Worm (Caenorhabditis elegans): ENCODE results near the gene K10C2.7.

Gene K10C2.7

ce11 chrX:6468499-6468898 is 25.2 kb upstream of the K10C2.7 start, which contains the start of gene C15B12.9:
Gene C15B12.9 (plus strand): TSS chrX:6468799.
- TF ChIP-seq egrh-3 (GFP tag; IDR thresholded peaks at IDR 0.05) (no peak), snpc-1.1 (tag; optimal IDR thresholded peaks at IDR 0.05; ENCODE audit: insufficient read depth) (no peak), F57C9.4 (tag; optimal IDR thresholded peaks at IDR 0.05) (no peak), dpff-1 (tag; optimal IDR thresholded peaks at IDR 0.05) (no peak), akir-1 (GFP tag; optimal IDR thresholded peaks at IDR 0.05) (no peak)

DNA sequence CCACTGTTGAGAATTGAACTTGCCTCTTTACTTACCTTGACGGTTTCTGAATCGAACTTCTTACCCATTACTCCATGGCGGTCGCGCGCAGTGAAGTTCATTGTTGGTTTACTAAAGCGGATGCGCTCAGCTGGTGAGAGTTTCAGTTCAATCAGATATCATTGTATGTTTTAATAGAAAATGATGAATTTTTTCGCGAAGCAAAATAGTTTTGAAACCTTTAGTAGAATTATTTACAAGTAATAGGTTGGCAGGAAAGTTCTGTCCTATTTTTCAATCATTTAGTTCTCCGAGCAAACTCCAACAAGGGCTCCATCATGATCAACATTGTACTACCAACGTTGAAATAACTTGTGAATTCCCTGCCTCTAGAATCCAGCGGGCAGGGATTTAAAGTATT is 24.2 kb upstream of the K10C2.7 start, which contains the start of gene C15B12.3:
C15B12.3 (minus strand) TSS at position 101 of the 400 bp plus-strand sequence.
- TF ChIP-seq B0261.1 (tag; optimal IDR thresholded peaks at IDR 0.05) (peak; percentile 6), sptf-2 (GFP tag; optimal IDR thresholded peaks at IDR 0.05) (no peak), rpc-1 (optimal IDR thresholded peaks at IDR 0.05) (no peak), rpc-1 (tag; optimal IDR thresholded peaks at IDR 0.05) (peak; percentile 57), tbp1 (GFP tag; optimal IDR thresholded peaks at IDR 0.05) (peak; percentile 38), C17E4.6 (GFP tag; IDR thresholded peaks at IDR 0.05) (no peak)

- TF ChIP-seq ztf-28 (GFP tag; IDR thresholded peaks at IDR 0.05) (no peak), ztf-6 (GFP tag; IDR thresholded peaks at IDR 0.05) (no peak), B0336.3 (GFP tag; IDR thresholded peaks at IDR 0.05) (no peak), nhr-80 (tag; optimal IDR thresholded peaks at IDR 0.05) (peak; percentile 78)
These were observed 19.8 kb upstream of the K10C2.7 start, which contains the start of gene C15B12.2 for ce11 chrX:6462995-6463462. Gene C15B12.2 (plus strand): TSS chrX:6463412.

DNA sequence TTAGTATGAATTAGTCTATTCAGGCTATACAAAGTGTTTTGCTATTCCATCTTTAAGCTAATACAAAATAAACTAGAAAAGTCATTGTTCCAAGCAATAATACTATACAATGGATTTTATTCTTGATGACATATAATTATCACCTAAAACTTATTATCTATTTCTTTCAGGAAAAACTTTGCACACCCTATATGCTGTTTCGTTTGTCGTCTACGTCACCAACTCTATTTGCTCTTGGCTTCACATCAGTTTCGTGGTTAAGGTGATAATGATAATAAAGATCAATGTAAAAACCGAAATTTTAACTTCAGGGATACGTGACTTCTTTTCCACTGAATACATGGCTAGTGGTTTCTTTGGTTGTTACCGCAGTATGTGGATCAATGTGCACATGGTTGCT is 19.2 kb upstream of the K10C2.7 start:
- TF ChIP-seq F33H1.4 (GFP tag; IDR thresholded peaks at IDR 0.05) (no peak), hrde-1 (tag; optimal IDR thresholded peaks at IDR 0.05; ENCODE audit: borderline replicate concordance) (no peak), sdz-38 (tag; optimal IDR thresholded peaks at IDR 0.05) (no peak), ztf-3 (GFP tag; optimal IDR thresholded peaks at IDR 0.05) (no peak), lag-1 (GFP tag; IDR thresholded peaks at IDR 0.05) (no peak), lsl-1 (GFP tag; optimal IDR thresholded peaks at IDR 0.05) (no peak), mel-28 (tag; optimal IDR thresholded peaks at IDR 0.05; ENCODE audit: borderline replicate concordance) (no peak), T07F8.4 (tag; optimal IDR thresholded peaks at IDR 0.05) (no peak), Y95B8A.8 (GFP tag; IDR thresholded peaks at IDR 0.05) (no peak), hlh-26 (GFP tag; conservative IDR thresholded peaks at IDR 0.05) (no peak), dpl-1 (GFP tag; optimal IDR thresholded peaks at IDR 0.05) (no peak), D2030.7 (GFP tag; IDR thresholded peaks at IDR 0.05) (no peak), T26A5.8 (tag; optimal IDR thresholded peaks at IDR 0.05) (no peak), madf-10 (tag; optimal IDR thresholded peaks at IDR 0.05) (no peak), lin-40 (tag; optimal IDR thresholded peaks at IDR 0.05) (no peak), cebp-1 (GFP tag; IDR thresholded peaks at IDR 0.05) (no peak), cebp-1 (tag; optimal IDR thresholded peaks at IDR 0.05) (no peak), snpc-4 (GFP tag; optimal IDR thresholded peaks at IDR 0.05) (no peak), snpc-4 (tag; optimal IDR thresholded peaks at IDR 0.05) (no peak), mes-4 (tag; optimal IDR thresholded peaks at IDR 0.05) (no peak), him-1 (tag; optimal IDR thresholded peaks at IDR 0.05) (no peak)
